Worm (Caenorhabditis elegans) whole organism, mixed stage, embryonic: ENCODE results near the gene T07E3.2.

ENCODE experiments used
- blmp-1 ChIP-seq: fragments of 150-350 bp; optimal IDR thresholded peaks from 2 replicates; lab custom pipeline; 2014; ENCODE audit warnings: missing biosample characterization, missing genetic modification characterization
- ceh-83 ChIP-seq: fragments of 200-800 bp; sonication (Bioruptor generic); optimal IDR thresholded peaks from 2 replicates; lab custom pipeline; 2018; ENCODE audit warnings: mild to moderate bottlenecking, missing genetic modification characterization, missing compliant biosample characterization
- ces-1 ChIP-seq: fragments of 150-350 bp; optimal IDR thresholded peaks from 2 replicates; lab custom pipeline; 2014; ENCODE audit warnings: missing biosample characterization, missing genetic modification reagents, missing genetic modification characterization
- elt-1 ChIP-seq: sonication (generic microtip); optimal IDR thresholded peaks from 2 replicates; lab custom pipeline; 2017; ENCODE audit warnings: missing genetic modification characterization, mild to moderate bottlenecking, missing compliant biosample characterization, antibody characterized with exemption, moderate library complexity, borderline replicate concordance; ENCODE audit not compliant: insufficient read depth
- elt-3 ChIP-seq: fragments of 150-350 bp; optimal IDR thresholded peaks from 2 replicates; lab custom pipeline; 2014; ENCODE audit warnings: missing biosample characterization, missing genetic modification characterization
- flh-1 ChIP-seq: fragments of 200-800 bp; sonication (Bioruptor generic); optimal IDR thresholded peaks from 2 replicates; lab custom pipeline; 2018; ENCODE audit warnings: mild to moderate bottlenecking, missing genetic modification characterization, moderate library complexity, missing compliant biosample characterization
- hlh-1 ChIP-seq: fragments of 150-350 bp; optimal IDR thresholded peaks from 2 replicates; lab custom pipeline; 2014; ENCODE audit warnings: missing biosample characterization, missing genetic modification reagents, missing genetic modification characterization
- lsy-2 ChIP-seq: fragments of 150-350 bp; optimal IDR thresholded peaks from 2 replicates; lab custom pipeline; 2014; ENCODE audit warnings: missing biosample characterization, missing genetic modification characterization
- nhr-28 ChIP-seq: fragments of 150-350 bp; optimal IDR thresholded peaks from 2 replicates; lab custom pipeline; 2014; ENCODE audit warnings: missing biosample characterization, missing genetic modification characterization
- pha-4 ChIP-seq: fragments of 150-350 bp; optimal IDR thresholded peaks from 2 replicates; lab custom pipeline; 2018; ENCODE audit warnings: missing biosample characterization, missing genetic modification reagents, missing genetic modification characterization
- snpc-4 ChIP-seq: fragments of 150-350 bp; optimal IDR thresholded peaks from 2 replicates; lab custom pipeline; 2014; ENCODE audit warnings: missing biosample characterization, missing genetic modification characterization
- unc-120 ChIP-seq: sonication (generic microtip); optimal IDR thresholded peaks from 2 replicates; lab custom pipeline; 2017; ENCODE audit warnings: missing genetic modification characterization, missing compliant biosample characterization; ENCODE audit not compliant: poor library complexity, severe bottlenecking
- unc-39 ChIP-seq: fragments of 150-350 bp; optimal IDR thresholded peaks from 2 replicates; lab custom pipeline; 2014; ENCODE audit warnings: missing biosample characterization, missing genetic modification characterization
- unc-62 ChIP-seq: fragments of 150-350 bp; optimal IDR thresholded peaks from 2 replicates; lab custom pipeline; 2014; ENCODE audit warnings: missing biosample characterization, missing genetic modification reagents, missing genetic modification characterization

- TF ChIP-seq pha-4 (tag; lab: Kevin White, UChicago) = no peak
- TF ChIP-seq unc-39 (tag; lab: Kevin White, UChicago) = no peak
- no peak for TF ChIP-seq snpc-4 (tag; lab: Kevin White, UChicago)
- peak; percentile 86 for TF ChIP-seq ces-1 (GFP tag; lab: Kevin White, UChicago)
- TF ChIP-seq flh-1 (GFP tag; lab: Kevin White, UChicago) = no peak
- TF ChIP-seq ceh-83 (GFP tag; lab: Kevin White, UChicago) = no peak
- no peak for TF ChIP-seq unc-62 (GFP tag; lab: Kevin White, UChicago)
- no peak for TF ChIP-seq elt-1 (tag; lab: Kevin White, UChicago)
- no peak for TF ChIP-seq elt-3 (tag; lab: Kevin White, UChicago)
- no peak for TF ChIP-seq lsy-2 (tag; lab: Kevin White, UChicago)
- no peak for TF ChIP-seq nhr-28
- TF ChIP-seq unc-120 (tag; lab: Kevin White, UChicago) = no peak
- no peak for TF ChIP-seq blmp-1
- no peak for TF ChIP-seq hlh-1 (tag; lab: Kevin White, UChicago)
Observed at ce11 chrIII:6903056-6903977, 3.2 kb upstream of the T07E3.2 start, which contains the start of the genes brc-2 and T07E3.3.
